Worm (Caenorhabditis elegans) whole organism, mixed stage, embryonic: Measurements from ENCODE around the gene Y43C5A.2.

Experiments
- M03D4.4 ChIP-seq: sonication (generic microtip); optimal IDR thresholded peaks from 2 replicates; lab custom pipeline; 2017; ENCODE audit warnings: mild to moderate bottlenecking, missing genetic modification characterization, missing compliant biosample characterization
- bed-3 ChIP-seq: fragments of 200-800 bp; sonication (Bioruptor generic); optimal IDR thresholded peaks from 3 replicates; lab custom pipeline; 2018; ENCODE audit warnings: mild to moderate bottlenecking, missing genetic modification characterization, moderate library complexity, missing compliant biosample characterization
- blmp-1 ChIP-seq: fragments of 150-350 bp; optimal IDR thresholded peaks from 2 replicates; lab custom pipeline; 2014; ENCODE audit warnings: missing biosample characterization, missing genetic modification characterization
- ceh-39 ChIP-seq: fragments of 150-350 bp; optimal IDR thresholded peaks from 2 replicates; lab custom pipeline; 2014; ENCODE audit warnings: missing biosample characterization, missing genetic modification characterization
- ceh-43 ChIP-seq: fragments of 200-800 bp; sonication (Bioruptor generic); optimal IDR thresholded peaks from 2 replicates; lab custom pipeline; 2018; ENCODE audit warnings: mild to moderate bottlenecking, missing genetic modification characterization, moderate library complexity, missing compliant biosample characterization
- ceh-83 ChIP-seq: fragments of 200-800 bp; sonication (Bioruptor generic); optimal IDR thresholded peaks from 2 replicates; lab custom pipeline; 2018; ENCODE audit warnings: mild to moderate bottlenecking, missing genetic modification characterization, missing compliant biosample characterization
- ces-1 ChIP-seq: fragments of 150-350 bp; optimal IDR thresholded peaks from 2 replicates; lab custom pipeline; 2014; ENCODE audit warnings: missing biosample characterization, missing genetic modification reagents, missing genetic modification characterization
- cnd-1 ChIP-seq: fragments of 200-800 bp; sonication (Bioruptor generic); optimal IDR thresholded peaks from 2 replicates; lab custom pipeline; 2018; ENCODE audit warnings: mild to moderate bottlenecking, missing genetic modification characterization, missing compliant biosample characterization
- drap-1 ChIP-seq: fragments of 200-800 bp; sonication (Bioruptor generic); optimal IDR thresholded peaks from 3 replicates; lab custom pipeline; 2018; ENCODE audit warnings: mild to moderate bottlenecking, missing genetic modification characterization, missing compliant biosample characterization
- elt-1 ChIP-seq: sonication (generic microtip); optimal IDR thresholded peaks from 2 replicates; lab custom pipeline; 2017; ENCODE audit warnings: missing genetic modification characterization, mild to moderate bottlenecking, missing compliant biosample characterization, antibody characterized with exemption, moderate library complexity, borderline replicate concordance; ENCODE audit not compliant: insufficient read depth
- flh-1 ChIP-seq: fragments of 200-800 bp; sonication (Bioruptor generic); optimal IDR thresholded peaks from 2 replicates; lab custom pipeline; 2018; ENCODE audit warnings: mild to moderate bottlenecking, missing genetic modification characterization, moderate library complexity, missing compliant biosample characterization
- ham-2 ChIP-seq: fragments of 200-800 bp; sonication (Bioruptor generic); optimal IDR thresholded peaks from 2 replicates; lab custom pipeline; 2018; ENCODE audit warnings: mild to moderate bottlenecking, missing genetic modification characterization, missing compliant biosample characterization
- hlh-1 ChIP-seq: fragments of 150-350 bp; optimal IDR thresholded peaks from 2 replicates; lab custom pipeline; 2014; ENCODE audit warnings: missing biosample characterization, missing genetic modification reagents, missing genetic modification characterization
- lin-13 ChIP-seq: fragments of 150-350 bp; optimal IDR thresholded peaks from 2 replicates; lab custom pipeline; 2014; ENCODE audit warnings: missing biosample characterization, missing genetic modification characterization
- mls-2 ChIP-seq: sonication (generic microtip); optimal IDR thresholded peaks from 2 replicates; lab custom pipeline; 2016; ENCODE audit warnings: mild to moderate bottlenecking, missing genetic modification characterization, moderate library complexity, missing compliant biosample characterization
- nhr-12 ChIP-seq: fragments of 150-350 bp; optimal IDR thresholded peaks from 2 replicates; lab custom pipeline; 2014; ENCODE audit warnings: missing biosample characterization, missing genetic modification characterization
- nhr-2 ChIP-seq: fragments of 150-350 bp; optimal IDR thresholded peaks from 2 replicates; lab custom pipeline; 2014; ENCODE audit warnings: missing biosample characterization, missing genetic modification characterization
- nhr-237 ChIP-seq: fragments of 150-350 bp; optimal IDR thresholded peaks from 2 replicates; lab custom pipeline; 2014; ENCODE audit warnings: missing biosample characterization, missing genetic modification characterization
- nhr-28 ChIP-seq: fragments of 150-350 bp; optimal IDR thresholded peaks from 2 replicates; lab custom pipeline; 2014; ENCODE audit warnings: missing biosample characterization, missing genetic modification characterization
- nhr-76 ChIP-seq: sonication (generic microtip); optimal IDR thresholded peaks from 2 replicates; lab custom pipeline; 2017; ENCODE audit warnings: missing biosample characterization, missing genetic modification characterization
- pha-4 ChIP-seq: fragments of 150-350 bp; optimal IDR thresholded peaks from 2 replicates; lab custom pipeline; 2018; ENCODE audit warnings: missing biosample characterization, missing genetic modification reagents, missing genetic modification characterization
- sem-2 ChIP-seq: fragments of 200-800 bp; sonication (Bioruptor generic); optimal IDR thresholded peaks from 2 replicates; lab custom pipeline; 2018; ENCODE audit warnings: mild to moderate bottlenecking, missing genetic modification characterization, missing compliant biosample characterization
- snpc-4 ChIP-seq: fragments of 150-350 bp; optimal IDR thresholded peaks from 2 replicates; lab custom pipeline; 2014; ENCODE audit warnings: missing biosample characterization, missing genetic modification characterization
- sptf-1 ChIP-seq: sonication (generic microtip); optimal IDR thresholded peaks from 2 replicates; lab custom pipeline; 2017; ENCODE audit warnings: mild to moderate bottlenecking, missing genetic modification characterization, moderate library complexity, missing compliant biosample characterization
- tbx-8 ChIP-seq: fragments of 200-800 bp; sonication (Bioruptor generic); optimal IDR thresholded peaks from 2 replicates; lab custom pipeline; 2018; ENCODE audit warnings: mild to moderate bottlenecking, missing genetic modification characterization, moderate library complexity, missing compliant biosample characterization
- unc-120 ChIP-seq: sonication (generic microtip); optimal IDR thresholded peaks from 2 replicates; lab custom pipeline; 2017; ENCODE audit warnings: missing genetic modification characterization, missing compliant biosample characterization; ENCODE audit not compliant: poor library complexity, severe bottlenecking
- unc-39 ChIP-seq: fragments of 150-350 bp; optimal IDR thresholded peaks from 2 replicates; lab custom pipeline; 2014; ENCODE audit warnings: missing biosample characterization, missing genetic modification characterization
- unc-62 ChIP-seq: fragments of 150-350 bp; optimal IDR thresholded peaks from 2 replicates; lab custom pipeline; 2014; ENCODE audit warnings: missing biosample characterization, missing genetic modification reagents, missing genetic modification characterization
- zip-8 ChIP-seq: fragments of 150-350 bp; optimal IDR thresholded peaks from 2 replicates; lab custom pipeline; 2014; ENCODE audit warnings: missing biosample characterization, missing genetic modification characterization
- ztf-11 ChIP-seq: fragments of 150-350 bp; optimal IDR thresholded peaks from 2 replicates; lab custom pipeline; 2014; ENCODE audit warnings: missing biosample characterization, missing genetic modification characterization

The Y43C5A.2 gene

ce11 chrIV:10302203-10302602, 32.5 kb downstream of the Y43C5A.2 start, which contains the start of gene R09E10.5:
Gene R09E10.5, minus strand, starts transcription at chrIV:10302303.
- TF ChIP-seq pha-4 (tag; lab: Kevin White, UChicago) (no peak), zip-8 (tag; lab: Kevin White, UChicago) (no peak), sptf-1 (tag; lab: Kevin White, UChicago) (no peak), ceh-39 (tag; lab: Kevin White, UChicago) (no peak)

- TF ChIP-seq ceh-39 (tag; lab: Kevin White, UChicago) (no peak), M03D4.4 (tag; lab: Kevin White, UChicago) (no peak), ces-1 (GFP tag; lab: Kevin White, UChicago) (no peak), unc-62 (no peak), elt-1 (no peak), unc-120 (tag; lab: Kevin White, UChicago) (no peak), bed-3 (GFP tag; lab: Kevin White, UChicago) (no peak), sptf-1 (tag; lab: Kevin White, UChicago) (no peak), tbx-8 (GFP tag; lab: Kevin White, UChicago) (no peak), flh-1 (GFP tag; lab: Kevin White, UChicago) (no peak), unc-39 (tag; lab: Kevin White, UChicago) (no peak), ceh-43 (GFP tag; lab: Kevin White, UChicago) (no peak), nhr-28 (no peak)
- TF ChIP-seq, all 35 proteins: peak for 0
Measured at ce11 chrIV:10304383-10304782, 34.7 kb downstream of the Y43C5A.2 start.

ce11 chrIV:10310329-10310728, 40.6 kb downstream of the Y43C5A.2 start, which contains the start of gene R09E10.8:
Gene R09E10.8, minus strand, starts transcription at chrIV:10310429.
- TF ChIP-seq zip-8 (tag; lab: Kevin White, UChicago) = no peak
- no peak for TF ChIP-seq sptf-1 (tag; lab: Kevin White, UChicago)
- no peak for TF ChIP-seq drap-1 (GFP tag; lab: Kevin White, UChicago)
- TF ChIP-seq ham-2 (GFP tag; lab: Kevin White, UChicago) = no peak
- TF ChIP-seq hlh-1 (tag; lab: Kevin White, UChicago) = no peak
- no peak for TF ChIP-seq M03D4.4 (tag; lab: Kevin White, UChicago)
- no peak for TF ChIP-seq nhr-2
- no peak for TF ChIP-seq unc-120 (tag; lab: Kevin White, UChicago)
- TF ChIP-seq nhr-237 = no peak
- TF ChIP-seq tbx-8 (GFP tag; lab: Kevin White, UChicago) = no peak
- no peak for TF ChIP-seq unc-39 (tag; lab: Kevin White, UChicago)
- TF ChIP-seq ces-1 (GFP tag; lab: Kevin White, UChicago) = no peak
- no peak for TF ChIP-seq mls-2 (tag; lab: Kevin White, UChicago)
- no peak for TF ChIP-seq sem-2 (GFP tag; lab: Kevin White, UChicago)
- TF ChIP-seq pha-4 (tag; lab: Kevin White, UChicago) = no peak
- TF ChIP-seq ztf-11 = no peak
- no peak for TF ChIP-seq lin-13 (tag; lab: Kevin White, UChicago)
- no peak for TF ChIP-seq cnd-1
- no peak for TF ChIP-seq nhr-76 (tag; lab: Kevin White, UChicago)
- no peak for TF ChIP-seq bed-3 (GFP tag; lab: Kevin White, UChicago)

ce11 chrIV:10311115-10311514, 41.4 kb downstream of the Y43C5A.2 start:
- TF ChIP-seq drap-1 (GFP tag; lab: Kevin White, UChicago) (no peak), unc-120 (tag; lab: Kevin White, UChicago) (no peak), ces-1 (GFP tag; lab: Kevin White, UChicago) (no peak), cnd-1 (no peak), nhr-12 (tag; lab: Kevin White, UChicago) (no peak), hlh-1 (tag; lab: Kevin White, UChicago) (no peak), bed-3 (GFP tag; lab: Kevin White, UChicago) (no peak), zip-8 (tag; lab: Kevin White, UChicago) (no peak), tbx-8 (GFP tag; lab: Kevin White, UChicago) (no peak), blmp-1 (tag; lab: Kevin White, UChicago) (no peak), pha-4 (tag; lab: Kevin White, UChicago) (no peak), ceh-39 (tag; lab: Kevin White, UChicago) (no peak), ceh-83 (GFP tag; lab: Kevin White, UChicago) (no peak), sptf-1 (tag; lab: Kevin White, UChicago) (no peak), ceh-43 (GFP tag; lab: Kevin White, UChicago) (no peak), elt-1 (no peak), ham-2 (GFP tag; lab: Kevin White, UChicago) (no peak)

ce11 chrIV:10313565-10313964, 43.9 kb downstream of the Y43C5A.2 start, which contains the start of gene acs-18:
Gene acs-18, minus strand, starts transcription at chrIV:10313665.
- no peak for TF ChIP-seq zip-8 (tag; lab: Kevin White, UChicago)
- no peak for TF ChIP-seq ceh-83 (GFP tag; lab: Kevin White, UChicago)
- TF ChIP-seq ceh-39 (tag; lab: Kevin White, UChicago) = no peak
- TF ChIP-seq nhr-28 = no peak
- no peak for TF ChIP-seq ztf-11
- no peak for TF ChIP-seq M03D4.4 (tag; lab: Kevin White, UChicago)
- no peak for TF ChIP-seq tbx-8 (GFP tag; lab: Kevin White, UChicago)
- no peak for TF ChIP-seq unc-120 (tag; lab: Kevin White, UChicago)
- TF ChIP-seq unc-39 (tag; lab: Kevin White, UChicago) = no peak
- no peak for TF ChIP-seq nhr-76 (tag; lab: Kevin White, UChicago)
- no peak for TF ChIP-seq sptf-1 (tag; lab: Kevin White, UChicago)
- no peak for TF ChIP-seq unc-62
- TF ChIP-seq snpc-4 = no peak
- no peak for TF ChIP-seq pha-4 (tag; lab: Kevin White, UChicago)
- no peak for TF ChIP-seq ces-1 (GFP tag; lab: Kevin White, UChicago)
- TF ChIP-seq hlh-1 (tag; lab: Kevin White, UChicago) = no peak
- TF ChIP-seq nhr-2 = no peak
